Fruit fly (Drosophila melanogaster): ENCODE data around the gene Femcoat.

Femcoat gene

dm6 chrX:4202235-4202794 lies 40.3 kb downstream of the Femcoat start (continued):
- TF ChIP-seq sug (tag; optimal IDR thresholded peaks at IDR 0.05) (peak; percentile 52), CG15514 (GFP tag; optimal IDR thresholded peaks at IDR 0.05) (peak; percentile 58), CG14965 (GFP tag; optimal IDR thresholded peaks at IDR 0.05; ENCODE audit: borderline replicate concordance) (no peak), luna (GFP tag; optimal IDR thresholded peaks at IDR 0.05) (no peak), CG8478 (optimal IDR thresholded peaks at IDR 0.05) (no peak), kni (GFP tag; optimal IDR thresholded peaks at IDR 0.05) (peak; percentile 44), CG1233 (GFP tag; optimal IDR thresholded peaks at IDR 0.05) (peak; percentile 71), Rfx (GFP tag; IDR thresholded peaks at IDR 0.05) (no peak), mam (GFP tag; optimal IDR thresholded peaks at IDR 0.05) (no peak), lbe (GFP tag; optimal IDR thresholded peaks at IDR 0.05) (no peak), CG10543 (GFP tag; optimal IDR thresholded peaks at IDR 0.05) (peak; percentile 43), sob (GFP tag; IDR thresholded peaks at IDR 0.05) (no peak), Xbp1 (GFP tag; optimal IDR thresholded peaks at IDR 0.05) (no peak), Ptx1 (GFP tag; IDR thresholded peaks at IDR 0.05) (no peak), H15 (GFP tag; IDR thresholded peaks at IDR 0.05) (no peak), CG17385 (GFP tag; optimal IDR thresholded peaks at IDR 0.05) (peak; percentile 43), D19B (GFP tag; optimal IDR thresholded peaks at IDR 0.05) (no peak), Jarid2 (GFP tag; optimal IDR thresholded peaks at IDR 0.05) (peak; percentile 8), Adf1 (GFP tag; IDR thresholded peaks at IDR 0.05) (no peak), CG2712 (tag; optimal IDR thresholded peaks at IDR 0.05) (peak; percentile 18), CG13894 (tag; optimal IDR thresholded peaks at IDR 0.05) (peak; percentile 44), lola (GFP tag; optimal IDR thresholded peaks at IDR 0.05) (peak in 1 of 3 experiments; percentile 42), slp2 (GFP tag; optimal IDR thresholded peaks at IDR 0.05) (no peak), ftz-f1 (GFP tag; optimal IDR thresholded peaks at IDR 0.05) (no peak), CG30403 (GFP tag; optimal IDR thresholded peaks at IDR 0.05) (no peak), pfk (GFP tag; optimal IDR thresholded peaks at IDR 0.05) (peak; percentile 54), CG15601 (tag; optimal IDR thresholded peaks at IDR 0.05) (peak; percentile 66), Optix (GFP tag; IDR thresholded peaks at IDR 0.05) (no peak), cas (GFP tag; IDR thresholded peaks at IDR 0.05) (no peak), z (GFP tag; IDR thresholded peaks at IDR 0.05) (no peak), Kr (GFP tag; optimal IDR thresholded peaks at IDR 0.05) (peak; percentile 30), Six4 (GFP tag; optimal IDR thresholded peaks at IDR 0.05) (peak; percentile 4), CG6791 (GFP tag; IDR thresholded peaks at IDR 0.05; ENCODE audit: partially characterized antibody) (no peak), CG1602 (GFP tag; optimal IDR thresholded peaks at IDR 0.05) (no peak), E2f1 (GFP tag; IDR thresholded peaks at IDR 0.05) (no peak), CG10431 (GFP tag; optimal IDR thresholded peaks at IDR 0.05) (peak; percentile 19), Hand (GFP tag; optimal IDR thresholded peaks at IDR 0.05) (no peak), Lhr (GFP tag; optimal IDR thresholded peaks at IDR 0.05) (peak; percentile 21), grn (GFP tag; optimal IDR thresholded peaks at IDR 0.05) (peak; percentile 72), CG33557 (GFP tag; optimal IDR thresholded peaks at IDR 0.05) (peak; percentile 52), CG17912 (GFP tag; optimal IDR thresholded peaks at IDR 0.05) (no peak), tin (GFP tag; optimal IDR thresholded peaks at IDR 0.05) (no peak), zf30C (GFP tag; optimal IDR thresholded peaks at IDR 0.05) (no peak), CG7839 (tag; optimal IDR thresholded peaks at IDR 0.05) (peak; percentile 12), pros (GFP tag; optimal IDR thresholded peaks at IDR 0.05) (peak; percentile 44), CG12391 (tag; optimal IDR thresholded peaks at IDR 0.05) (peak; percentile 6), Nf-YB (GFP tag; optimal IDR thresholded peaks at IDR 0.05) (peak; percentile 39), CG5180 (GFP tag; optimal IDR thresholded peaks at IDR 0.05) (peak; percentile 52), Dref (GFP tag; IDR thresholded peaks at IDR 0.05) (no peak), Camta (GFP tag; optimal IDR thresholded peaks at IDR 0.05) (peak; percentile 40)
